Fruit fly (Drosophila melanogaster): ENCODE results near the gene rsh.

DNA sequence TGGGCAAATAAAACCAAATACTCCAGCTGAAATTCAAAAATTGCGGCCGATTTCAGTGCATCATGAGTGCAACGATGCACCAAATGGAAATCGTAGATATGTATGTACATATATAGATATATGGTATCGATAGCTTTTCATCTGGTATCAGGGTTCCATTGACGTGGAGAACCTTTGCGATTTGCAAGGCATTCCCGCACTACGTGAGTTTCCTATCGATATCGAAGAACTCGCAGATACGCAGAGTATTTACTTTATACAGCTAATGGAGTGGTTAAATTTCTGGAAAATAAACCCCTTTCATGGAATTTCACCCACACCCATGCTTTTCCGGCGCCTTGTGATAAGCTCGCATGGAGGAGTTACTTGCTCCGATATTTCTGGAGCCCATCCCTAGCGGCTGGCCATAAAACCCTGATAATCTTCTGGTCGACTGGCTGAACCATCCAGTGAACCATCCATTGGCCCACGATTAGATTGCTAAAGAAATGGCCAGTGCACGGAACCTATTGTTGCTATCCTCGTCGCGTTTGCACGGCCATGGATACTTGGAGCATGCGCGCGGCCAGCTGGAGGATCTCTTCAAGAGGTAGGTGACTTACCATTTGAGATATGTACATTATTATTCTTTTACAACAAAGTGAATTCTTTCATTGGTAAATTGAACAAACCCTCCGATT is 105.8 kb downstream of the rsh start, which contains the start of gene CG2200:
- TF ChIP-seq Mnt (GFP tag; optimal IDR thresholded peaks at IDR 0.05) (peak; percentile 81), CG7045 (GFP tag; optimal IDR thresholded peaks at IDR 0.05) (peak; percentile 13), CG11617 (GFP tag; optimal IDR thresholded peaks at IDR 0.05) (peak; percentile 83), Hr96 (GFP tag; optimal IDR thresholded peaks at IDR 0.05) (peak; percentile 81), CG14711 (tag; optimal IDR thresholded peaks at IDR 0.05) (peak; percentile 77), CG1620 (GFP tag; optimal IDR thresholded peaks at IDR 0.05) (peak; percentile 52), kay (GFP tag; ENCODE audit: borderline replicate concordance) (no peak), ovo (GFP tag; optimal IDR thresholded peaks at IDR 0.05) (peak; percentile 25), CG7101 (tag; optimal IDR thresholded peaks at IDR 0.05) (peak; percentile 83), CG33017 (tag; optimal IDR thresholded peaks at IDR 0.05) (peak; percentile 23), CG5204 (GFP tag; optimal IDR thresholded peaks at IDR 0.05) (peak; percentile 54)

Measured in whole organism, adult.